Worm (Caenorhabditis elegans): ENCODE measurements around the gene ZK1240.6.

The ZK1240.6 gene

ce11 chrII:2322857-2323518 is at the start of gene ZK1240.6, which contains the start of gene ZK1240.2:
Gene ZK1240.6 (minus strand): TSS chrII:2322907.
Gene ZK1240.2 (plus strand): TSS chrII:2323376.
- TF ChIP-seq nhr-12 (tag; optimal IDR thresholded peaks at IDR 0.05) (no peak), elt-1 (tag; optimal IDR thresholded peaks at IDR 0.05; ENCODE audit: borderline replicate concordance, insufficient read depth) (no peak), ham-2 (GFP tag; optimal IDR thresholded peaks at IDR 0.05) (no peak), nhr-237 (tag; optimal IDR thresholded peaks at IDR 0.05) (no peak), unc-62 (GFP tag; optimal IDR thresholded peaks at IDR 0.05) (no peak), zip-8 (tag; optimal IDR thresholded peaks at IDR 0.05) (no peak), bed-3 (GFP tag; optimal IDR thresholded peaks at IDR 0.05) (no peak)

- no peak for TF ChIP-seq ztf-11 (tag; optimal IDR thresholded peaks at IDR 0.05)
- no peak for TF ChIP-seq zip-8 (tag; optimal IDR thresholded peaks at IDR 0.05)
- no peak for TF ChIP-seq ceh-43 (GFP tag; optimal IDR thresholded peaks at IDR 0.05)
- no peak for TF ChIP-seq bed-3 (GFP tag; optimal IDR thresholded peaks at IDR 0.05)
- TF ChIP-seq sem-2 (GFP tag; optimal IDR thresholded peaks at IDR 0.05), result no peak
- TF ChIP-seq nhr-237 (tag; optimal IDR thresholded peaks at IDR 0.05), result no peak
- no peak for TF ChIP-seq sptf-1 (tag; optimal IDR thresholded peaks at IDR 0.05)
- no peak for TF ChIP-seq elt-1 (tag; optimal IDR thresholded peaks at IDR 0.05; ENCODE audit: borderline replicate concordance, insufficient read depth)
- TF ChIP-seq ham-2 (GFP tag; optimal IDR thresholded peaks at IDR 0.05), result no peak
- TF ChIP-seq unc-120 (tag; optimal IDR thresholded peaks at IDR 0.05; ENCODE audit: poor library complexity, severe bottlenecking), result no peak
- no peak for TF ChIP-seq hlh-1 (tag; optimal IDR thresholded peaks at IDR 0.05)
- TF ChIP-seq blmp-1 (tag; optimal IDR thresholded peaks at IDR 0.05), result no peak
- no peak for TF ChIP-seq drap-1 (GFP tag; optimal IDR thresholded peaks at IDR 0.05)
- TF ChIP-seq pha-4 (tag; optimal IDR thresholded peaks at IDR 0.05), result no peak
- TF ChIP-seq lsy-2 (tag; optimal IDR thresholded peaks at IDR 0.05), result no peak
- TF ChIP-seq nhr-28 (tag; optimal IDR thresholded peaks at IDR 0.05), result no peak
Observed at ce11 chrII:2372090-2372489, 49.4 kb upstream of the ZK1240.6 start, which contains the start of gene F16G10.3. Gene F16G10.3 (plus strand): TSS chrII:2372390.

- TF ChIP-seq mab-5 (tag; optimal IDR thresholded peaks at IDR 0.05) (no peak), M03D4.4 (tag; optimal IDR thresholded peaks at IDR 0.05) (no peak), lin-13 (tag; optimal IDR thresholded peaks at IDR 0.05) (no peak), nhr-76 (tag; optimal IDR thresholded peaks at IDR 0.05) (no peak), unc-62 (GFP tag; optimal IDR thresholded peaks at IDR 0.05) (no peak), ceh-83 (GFP tag; optimal IDR thresholded peaks at IDR 0.05) (no peak), elt-3 (tag; optimal IDR thresholded peaks at IDR 0.05) (no peak), ztf-11 (tag; optimal IDR thresholded peaks at IDR 0.05) (no peak), bed-3 (GFP tag; optimal IDR thresholded peaks at IDR 0.05) (no peak), zip-8 (tag; optimal IDR thresholded peaks at IDR 0.05) (no peak), pha-4 (tag; optimal IDR thresholded peaks at IDR 0.05) (no peak), nhr-12 (tag; optimal IDR thresholded peaks at IDR 0.05) (no peak)
Observed at ce11 chrII:2368956-2369355, 46.2 kb upstream of the ZK1240.6 start, which contains the start of gene hpo-25. Gene hpo-25 (plus strand): TSS chrII:2369256.

- TF ChIP-seq bed-3 (GFP tag; optimal IDR thresholded peaks at IDR 0.05) (no peak), drap-1 (GFP tag; optimal IDR thresholded peaks at IDR 0.05) (no peak), elt-1 (tag; optimal IDR thresholded peaks at IDR 0.05; ENCODE audit: borderline replicate concordance, insufficient read depth) (no peak), unc-120 (tag; optimal IDR thresholded peaks at IDR 0.05; ENCODE audit: poor library complexity, severe bottlenecking) (no peak), lin-13 (tag; optimal IDR thresholded peaks at IDR 0.05) (no peak), flh-1 (GFP tag; optimal IDR thresholded peaks at IDR 0.05) (no peak), sptf-1 (tag; optimal IDR thresholded peaks at IDR 0.05) (no peak), ceh-43 (GFP tag; optimal IDR thresholded peaks at IDR 0.05) (no peak), sem-2 (GFP tag; optimal IDR thresholded peaks at IDR 0.05) (no peak), ceh-39 (tag; optimal IDR thresholded peaks at IDR 0.05) (no peak), snpc-4 (tag; optimal IDR thresholded peaks at IDR 0.05) (no peak), nhr-76 (tag; optimal IDR thresholded peaks at IDR 0.05) (no peak), hlh-1 (tag; optimal IDR thresholded peaks at IDR 0.05) (no peak), tbx-8 (GFP tag; optimal IDR thresholded peaks at IDR 0.05) (no peak)
Observed at ce11 chrII:2366623-2367365, 44.1 kb upstream of the ZK1240.6 start, which contains the start of the genes F43C11.12 and F16G10.5. Gene F43C11.12 (minus strand): TSS chrII:2366723. Gene F16G10.5 (plus strand): TSS chrII:2367315.

- TF ChIP-seq sptf-1 (tag; optimal IDR thresholded peaks at IDR 0.05) (no peak), drap-1 (GFP tag; optimal IDR thresholded peaks at IDR 0.05) (no peak), cnd-1 (tag; optimal IDR thresholded peaks at IDR 0.05) (no peak), blmp-1 (tag; optimal IDR thresholded peaks at IDR 0.05) (no peak), lin-13 (tag; optimal IDR thresholded peaks at IDR 0.05) (no peak), unc-62 (GFP tag; optimal IDR thresholded peaks at IDR 0.05) (no peak), nhr-28 (tag; optimal IDR thresholded peaks at IDR 0.05) (no peak), bed-3 (GFP tag; optimal IDR thresholded peaks at IDR 0.05) (no peak), sem-2 (GFP tag; optimal IDR thresholded peaks at IDR 0.05) (no peak), hlh-1 (tag; optimal IDR thresholded peaks at IDR 0.05) (no peak), lsy-2 (tag; optimal IDR thresholded peaks at IDR 0.05) (no peak), snpc-4 (tag; optimal IDR thresholded peaks at IDR 0.05) (no peak), zip-8 (tag; optimal IDR thresholded peaks at IDR 0.05) (no peak), unc-39 (tag; optimal IDR thresholded peaks at IDR 0.05) (no peak), nhr-76 (tag; optimal IDR thresholded peaks at IDR 0.05) (no peak), mep-1 (tag; optimal IDR thresholded peaks at IDR 0.05) (no peak), ces-1 (GFP tag; optimal IDR thresholded peaks at IDR 0.05) (no peak), tbx-8 (GFP tag; optimal IDR thresholded peaks at IDR 0.05) (no peak), lin-32 (GFP tag; optimal IDR thresholded peaks at IDR 0.05) (no peak), pha-4 (tag; optimal IDR thresholded peaks at IDR 0.05) (no peak)
Observed at ce11 chrII:2363673-2364072, 41.0 kb upstream of the ZK1240.6 start, which contains the start of gene F43C11.11. Gene F43C11.11 (minus strand): TSS chrII:2363773.
